Fruit fly (Drosophila melanogaster) S2 (cell line): Measurements from ENCODE around the gene Nt5a.

Experiments
- CG8478 ChIP-seq: fragments of >200 bp; optimal IDR thresholded peaks from 2 replicates; lab custom pipeline; 2018
- CTCF ChIP-seq, 2 experiments: fragments of >200 bp; optimal IDR thresholded peaks; 2 replicates each; lab custom pipeline; 2018

Nt5a gene

DNA sequence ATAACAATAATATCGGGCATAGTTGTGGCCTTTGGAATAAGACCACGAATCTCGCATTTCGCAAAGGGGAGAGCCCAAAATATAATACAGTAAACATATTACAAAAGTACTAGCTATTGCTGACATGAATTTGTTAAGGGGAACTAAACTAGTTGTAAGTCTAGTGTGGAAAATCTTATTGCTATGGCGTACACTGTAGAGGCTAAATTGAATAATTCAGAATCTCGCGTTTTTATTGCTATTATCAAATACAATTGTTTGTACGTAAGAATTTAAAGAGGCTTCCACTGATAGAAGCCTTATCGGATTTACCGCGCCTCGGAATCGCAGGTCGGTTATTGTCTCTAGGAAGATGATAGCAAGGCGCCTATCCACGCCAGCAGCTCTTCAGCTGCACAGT is 1.9 kb downstream of the Nt5a start:
- no peak for TF ChIP-seq CG8478 (lab: Kevin White, UChicago)
- no peak for TF ChIP-seq CTCF (optimal IDR thresholded peaks at IDR 0.05; lab: Kevin White, UChicago)

DNA sequence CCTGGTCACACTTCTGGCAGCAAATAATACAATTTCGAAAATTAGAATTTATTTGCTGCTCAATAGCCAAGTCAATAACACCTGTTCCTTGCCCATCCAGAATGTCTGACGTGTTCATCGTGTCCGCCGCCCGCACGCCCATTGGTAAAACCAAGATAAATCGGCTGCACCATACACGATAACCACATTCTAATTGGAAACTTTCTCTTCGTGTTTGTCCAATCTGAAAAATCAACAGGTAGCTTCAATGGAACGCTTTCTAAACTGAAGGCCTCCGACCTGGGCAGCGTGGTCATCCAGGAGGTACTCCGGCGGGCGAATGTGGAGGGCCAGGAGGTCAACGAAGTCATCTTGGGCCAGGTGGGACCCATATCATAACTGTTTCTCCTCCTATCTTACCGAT is 4.3 kb downstream of the Nt5a start:
- TF ChIP-seq CTCF (optimal IDR thresholded peaks at IDR 0.05; lab: Kevin White, UChicago) (no peak), CG8478 (lab: Kevin White, UChicago) (no peak)

- TF ChIP-seq CTCF (optimal IDR thresholded peaks at IDR 0.05; lab: Kevin White, UChicago), result no peak
- TF ChIP-seq CG8478 (lab: Kevin White, UChicago), result no peak
These were observed 4.8 kb downstream of the Nt5a start, which contains the start of the genes Rac1 and Acat2 for dm6 chr3L:1302234-1302949. Gene Rac1 (minus strand): TSS chr3L:1302683. Gene Acat2 (plus strand): TSS chr3L:1302944.

DNA sequence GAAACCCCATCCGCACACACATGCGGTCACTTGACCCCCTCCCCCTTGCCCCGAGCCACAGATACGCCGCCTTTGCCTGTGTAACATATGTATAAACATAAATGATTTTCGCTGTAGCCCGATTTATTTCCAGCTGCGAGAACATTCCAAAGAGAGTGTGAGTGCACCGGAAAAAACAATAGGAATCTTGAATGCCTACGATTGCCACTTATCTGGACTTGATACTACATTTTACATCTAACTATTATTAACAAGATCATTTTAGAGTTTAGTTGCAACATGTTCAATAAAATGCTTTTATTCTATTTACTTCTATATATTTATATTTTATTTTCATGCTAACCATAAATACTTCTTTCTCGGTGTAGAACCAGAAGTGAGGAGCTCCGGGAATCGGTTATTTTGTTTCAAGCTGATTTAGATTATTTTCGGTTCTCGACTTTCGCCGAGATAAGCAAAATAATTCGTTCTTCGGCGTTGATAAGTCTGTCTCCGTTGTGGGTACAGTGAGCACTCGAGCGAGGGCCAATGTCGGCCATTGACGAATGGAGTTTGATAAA is 7.1 kb downstream of the Nt5a start:
- TF ChIP-seq CG8478 (lab: Kevin White, UChicago), result no peak
- TF ChIP-seq CTCF (optimal IDR thresholded peaks at IDR 0.05; lab: Kevin White, UChicago), result no peak

DNA sequence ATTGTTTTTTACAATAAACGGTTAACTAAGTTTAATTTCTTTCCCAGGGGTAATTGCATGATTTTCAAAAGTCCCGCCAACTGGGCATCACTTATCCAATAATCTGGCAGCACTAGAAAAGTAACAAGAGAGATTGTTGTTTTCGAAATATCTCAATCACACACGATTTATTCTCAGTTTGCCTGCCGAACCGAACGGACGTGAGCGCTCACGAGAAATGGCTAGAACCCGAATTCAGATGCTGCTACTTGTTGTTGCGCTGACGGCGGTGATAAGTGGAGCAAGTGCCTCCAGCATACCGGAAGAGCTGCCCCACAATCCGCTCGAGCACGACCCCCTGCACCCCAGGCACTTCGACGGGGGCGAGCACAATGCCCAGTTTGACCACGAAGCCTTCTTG is 8.7 kb downstream of the Nt5a start, which contains the start of gene scf:
Gene scf (plus strand): TSS at position 164 of the 400 bp plus-strand sequence.
- TF ChIP-seq CG8478 (lab: Kevin White, UChicago) (no peak), CTCF (optimal IDR thresholded peaks at IDR 0.05; lab: Kevin White, UChicago) (no peak)

DNA sequence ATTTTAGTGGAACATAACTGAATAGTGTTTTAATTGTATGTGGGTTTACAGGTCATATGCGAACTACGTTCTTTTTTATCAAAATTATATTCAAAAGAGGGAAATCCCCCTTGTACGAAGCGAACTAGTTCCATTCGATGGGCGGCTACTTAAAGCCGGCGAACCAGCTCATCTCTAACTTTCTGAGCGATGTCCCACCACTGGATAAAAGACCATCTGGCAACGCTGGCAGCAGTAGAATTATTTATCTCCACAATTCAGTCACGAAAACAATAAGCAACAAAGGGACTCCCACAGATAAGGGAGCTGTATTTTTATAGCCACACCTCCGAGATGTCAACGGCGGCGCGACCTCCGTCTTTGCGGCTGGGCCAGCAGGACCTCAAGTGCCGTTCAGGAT is 11.5 kb downstream of the Nt5a start, which contains the start of gene Rabex-5:
Gene Rabex-5 (plus strand): TSS at position 221 of the 400 bp plus-strand sequence.
- TF ChIP-seq CTCF (optimal IDR thresholded peaks at IDR 0.05; lab: Kevin White, UChicago) (peak; percentile 12 to 38), CG8478 (lab: Kevin White, UChicago) (no peak)

DNA sequence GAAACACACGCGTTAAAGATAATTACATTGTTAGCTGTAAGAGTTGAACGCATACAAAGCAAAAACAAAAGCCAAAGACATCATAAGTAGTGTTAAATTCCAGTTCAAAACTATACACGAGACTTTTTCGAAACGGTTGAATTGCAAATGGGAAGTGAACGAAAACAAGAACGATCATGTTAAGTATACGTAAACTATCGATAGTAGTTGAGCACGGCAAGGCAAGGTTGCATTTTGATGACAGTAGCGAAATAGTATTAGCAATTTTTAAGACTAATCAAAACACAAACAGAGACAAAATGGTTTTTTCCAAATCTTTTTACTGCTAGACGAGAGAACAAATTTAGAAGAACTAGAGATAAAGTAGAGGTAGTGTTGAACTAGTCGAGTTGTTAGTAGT is 12.4 kb downstream of the Nt5a start:
- TF ChIP-seq CG8478 (lab: Kevin White, UChicago) (no peak), CTCF (optimal IDR thresholded peaks at IDR 0.05; lab: Kevin White, UChicago) (no peak)

- TF ChIP-seq CTCF (optimal IDR thresholded peaks at IDR 0.05; lab: Kevin White, UChicago) (no peak), CG8478 (lab: Kevin White, UChicago) (no peak)
These were observed 26.2 kb downstream of the Nt5a start for dm6 chr3L:1280890-1281622.

DNA sequence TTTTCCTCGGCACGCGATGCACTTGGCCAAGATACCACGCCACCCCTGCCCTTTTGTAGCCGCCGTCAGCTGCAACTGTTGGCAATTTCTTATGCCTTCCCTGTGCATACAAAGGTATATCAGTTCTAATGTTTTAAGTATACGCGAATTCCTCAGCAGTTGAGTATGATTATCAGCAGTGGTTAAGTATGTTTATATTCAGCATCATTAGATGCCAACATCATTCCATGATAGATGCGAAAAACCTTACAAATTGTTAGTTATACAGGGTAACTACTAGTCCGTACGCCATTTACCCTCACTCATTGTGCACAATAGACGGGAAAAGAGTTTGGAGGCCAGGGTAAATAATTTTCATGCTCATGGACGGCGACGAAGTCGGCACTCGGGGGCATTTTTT is 27.5 kb downstream of the Nt5a start:
- TF ChIP-seq CG8478 (lab: Kevin White, UChicago) (no peak), CTCF (optimal IDR thresholded peaks at IDR 0.05; lab: Kevin White, UChicago) (no peak)

DNA sequence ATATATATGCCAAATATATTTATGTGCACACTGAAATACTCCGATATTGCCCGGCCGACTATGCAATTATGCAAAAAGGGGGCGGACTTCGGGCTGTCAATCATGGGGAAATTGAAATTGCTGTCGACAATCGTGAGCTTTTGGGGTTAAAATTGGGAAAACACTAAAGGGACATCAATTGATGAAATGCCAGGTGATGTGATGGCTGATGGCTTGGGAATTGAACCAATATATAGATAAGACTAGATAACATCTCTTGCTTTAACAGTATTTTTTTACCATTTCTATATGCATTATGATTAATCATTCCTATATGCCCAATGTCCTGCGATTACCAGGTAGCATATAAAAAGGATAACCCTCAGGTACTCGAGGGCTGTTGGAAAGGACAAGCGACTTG is 29.3 kb downstream of the Nt5a start:
- no peak for TF ChIP-seq CTCF (optimal IDR thresholded peaks at IDR 0.05; lab: Kevin White, UChicago)
- TF ChIP-seq CG8478 (lab: Kevin White, UChicago), result no peak

DNA sequence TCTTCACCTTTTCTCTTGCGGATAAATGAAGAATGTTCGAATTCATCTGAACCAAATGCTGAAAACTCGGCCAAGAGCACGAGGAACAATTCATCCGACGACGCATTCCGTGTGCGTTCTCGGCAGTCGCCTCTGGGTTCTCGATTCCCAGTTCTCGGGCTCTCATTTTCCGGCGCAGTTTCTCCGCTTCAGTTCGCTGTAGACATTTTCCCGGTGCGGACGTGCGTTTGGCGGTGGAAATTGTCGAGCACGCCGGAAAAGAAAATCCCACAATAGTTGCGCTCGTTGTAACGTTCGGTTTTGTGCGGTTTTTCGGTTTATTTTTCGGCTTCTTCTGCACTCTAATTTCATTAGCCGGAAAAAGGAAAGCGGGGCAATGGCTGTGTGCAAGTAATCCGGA is 31.5 kb downstream of the Nt5a start, which contains the start of gene CG32333:
Gene CG32333 (plus strand): TSS at position 190 of the 400 bp plus-strand sequence.
- TF ChIP-seq CG8478 (lab: Kevin White, UChicago) (no peak), CTCF (optimal IDR thresholded peaks at IDR 0.05; lab: Kevin White, UChicago) (no peak)

DNA sequence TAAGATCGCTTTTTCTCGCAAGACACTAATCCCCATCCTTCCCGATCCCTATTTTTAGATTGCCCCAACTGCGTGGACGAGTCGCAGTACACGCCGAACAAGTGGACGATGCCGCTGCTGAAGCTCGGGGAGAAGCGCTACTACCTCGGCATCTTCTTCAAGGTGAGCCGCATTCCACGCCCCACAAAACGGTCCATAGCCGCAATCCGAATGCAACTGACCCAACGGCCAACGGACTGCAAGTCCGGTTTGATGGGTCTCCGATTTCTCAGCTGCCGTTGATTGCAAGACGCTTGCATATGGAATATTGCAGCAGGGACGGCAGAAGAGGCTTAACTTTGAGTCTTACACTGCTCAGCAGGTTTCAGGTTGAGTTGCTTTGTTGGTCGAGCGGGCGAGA is 38.2 kb downstream of the Nt5a start:
- no peak for TF ChIP-seq CG8478 (lab: Kevin White, UChicago)
- TF ChIP-seq CTCF (optimal IDR thresholded peaks at IDR 0.05; lab: Kevin White, UChicago), result no peak

DNA sequence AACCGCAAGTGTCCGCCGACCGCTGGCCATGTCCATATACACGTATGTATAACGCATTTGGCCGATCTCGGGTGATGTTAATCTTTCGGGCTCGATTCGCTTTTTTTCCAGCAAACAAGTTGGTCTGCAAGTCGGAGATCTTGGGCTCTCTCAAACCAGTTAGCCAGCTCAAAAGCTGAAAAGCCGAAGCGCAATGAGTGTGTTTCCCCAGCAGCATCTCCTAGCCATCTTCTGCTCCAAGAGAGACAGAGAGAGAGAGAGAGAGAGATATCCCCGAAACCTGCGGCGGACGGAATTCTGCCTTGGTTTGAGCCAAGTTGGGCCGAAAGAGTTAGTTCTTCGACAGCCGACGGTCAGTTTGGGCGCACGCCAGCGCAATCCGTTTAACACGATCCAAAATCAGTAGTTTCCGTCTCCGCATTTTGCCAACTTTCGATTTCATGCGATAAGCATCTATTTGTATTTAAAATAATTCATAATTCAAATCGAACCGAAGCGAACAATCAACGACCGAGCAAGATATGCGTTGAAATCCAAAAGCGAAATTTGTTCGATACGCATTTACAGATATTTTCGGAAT is 41.7 kb downstream of the Nt5a start:
- TF ChIP-seq CG8478 (lab: Kevin White, UChicago), result no peak
- TF ChIP-seq CTCF (optimal IDR thresholded peaks at IDR 0.05; lab: Kevin White, UChicago), result no peak

DNA sequence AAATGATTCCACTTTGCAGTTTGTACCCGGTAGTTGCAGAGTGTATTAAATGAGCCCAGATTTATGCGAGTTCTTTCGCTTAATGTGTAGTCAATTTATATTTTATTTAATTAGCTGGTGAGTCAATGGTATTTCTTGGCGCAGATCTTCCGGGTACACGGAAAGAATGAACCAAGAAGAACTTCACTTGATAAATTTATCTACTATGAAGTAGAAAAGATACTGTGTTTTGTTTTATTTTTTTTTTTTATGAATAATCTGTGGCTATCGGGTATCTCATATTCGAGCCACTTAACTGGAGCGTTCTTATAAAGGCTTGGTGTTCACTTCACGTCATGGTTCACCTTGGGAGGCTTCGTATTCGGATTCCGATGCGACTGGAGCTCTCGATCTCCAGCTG is 42.2 kb downstream of the Nt5a start:
- TF ChIP-seq CTCF (optimal IDR thresholded peaks at IDR 0.05; lab: Kevin White, UChicago) (no peak), CG8478 (lab: Kevin White, UChicago) (no peak)
